Fruit fly (Drosophila melanogaster) whole organism, embryonic: ENCODE measurements around the gene Mrgn1.
A peak's percentile ranks its signal among the peaks of the same experiment; 100 is the strongest.

Source experiments
- Ada2b ChIP-seq: fragments of 200-800 bp; sonication (Bioruptor generic); IDR thresholded peaks from 2 replicates; pipeline ENCODE4 v1.3.6; 2022; ENCODE audit warnings: missing biosample characterization, missing genetic modification characterization
- Antp ChIP-seq: fragments of 200-800 bp; sonication (Bioruptor generic); optimal IDR thresholded peaks from 3 replicates; lab custom pipeline; 2016; ENCODE audit warnings: missing biosample characterization, missing genetic modification characterization
- Bdp1 ChIP-seq: fragments of 200-800 bp; sonication (Bioruptor generic); optimal IDR thresholded peaks from 3 replicates; lab custom pipeline; 2016; ENCODE audit warnings: missing biosample characterization, missing genetic modification characterization
- CG10147 ChIP-seq: fragments of 200-800 bp; sonication (Bioruptor generic); optimal IDR thresholded peaks from 2 replicates; lab custom pipeline; 2019; ENCODE audit warnings: missing biosample characterization, mild to moderate bottlenecking, missing genetic modification characterization, moderate library complexity
- CG12299 ChIP-seq: fragments of 200-800 bp; sonication (Bioruptor generic); optimal IDR thresholded peaks from 2 replicates; lab custom pipeline; 2018; ENCODE audit warnings: missing biosample characterization, mild to moderate bottlenecking, missing genetic modification characterization
- CG12769 ChIP-seq: fragments of 200-800 bp; sonication (Bioruptor generic); optimal IDR thresholded peaks from 2 replicates; lab custom pipeline; 2019; ENCODE audit warnings: missing biosample characterization, mild to moderate bottlenecking, missing genetic modification characterization, moderate library complexity
- CG1647 ChIP-seq: fragments of 200-800 bp; sonication (Bioruptor generic); optimal IDR thresholded peaks from 3 replicates; lab custom pipeline; 2016; ENCODE audit warnings: missing biosample characterization, missing genetic modification characterization
- CG16863 ChIP-seq: fragments of 200-800 bp; sonication (Bioruptor generic); optimal IDR thresholded peaks from 3 replicates; lab custom pipeline; 2016; ENCODE audit warnings: missing biosample characterization, missing genetic modification characterization
- CG18011 ChIP-seq: fragments of 200-800 bp; sonication (Bioruptor generic); optimal IDR thresholded peaks from 2 replicates; lab custom pipeline; 2017; ENCODE audit warnings: missing biosample characterization, missing genetic modification characterization, mild to moderate bottlenecking, moderate library complexity, missing genotype
- CG2116 ChIP-seq: fragments of 200-800 bp; sonication (Bioruptor generic); optimal IDR thresholded peaks from 3 replicates; lab custom pipeline; 2018; ENCODE audit warnings: missing biosample characterization, mild to moderate bottlenecking, missing genetic modification characterization
- CG2678 ChIP-seq: fragments of 200-800 bp; sonication (Bioruptor generic); optimal IDR thresholded peaks from 3 replicates; lab custom pipeline; 2019; ENCODE audit warnings: missing biosample characterization, mild to moderate bottlenecking, missing genetic modification characterization, moderate library complexity
- CG2889 ChIP-seq: fragments of 200-800 bp; sonication (Bioruptor generic); IDR thresholded peaks from 3 replicates; pipeline ENCODE4 v1.3.6; 2022; ENCODE audit warnings: missing biosample characterization, missing genetic modification characterization
- CG3281 ChIP-seq: fragments of 200-800 bp; sonication (Bioruptor generic); optimal IDR thresholded peaks from 3 replicates; lab custom pipeline; 2017; ENCODE audit warnings: missing biosample characterization, mild to moderate bottlenecking, missing genetic modification characterization
- CG33557 ChIP-seq: fragments of 200-800 bp; sonication (Bioruptor generic); optimal IDR thresholded peaks from 2 replicates; lab custom pipeline; 2019; ENCODE audit warnings: missing biosample characterization, mild to moderate bottlenecking, missing genetic modification characterization, moderate library complexity
- CG3847 ChIP-seq: fragments of 200-800 bp; sonication (Bioruptor generic); IDR thresholded peaks from 2 replicates; pipeline ENCODE4 v1.3.6; 2022; ENCODE audit warnings: missing biosample characterization, missing genetic modification characterization
- CG4424 ChIP-seq: fragments of 200-800 bp; sonication (Bioruptor generic); optimal IDR thresholded peaks from 3 replicates; lab custom pipeline; 2016; ENCODE audit warnings: missing biosample characterization, missing genetic modification characterization
- CG4854 ChIP-seq: fragments of 200-800 bp; sonication (Bioruptor generic); optimal IDR thresholded peaks from 2 replicates; lab custom pipeline; 2016; ENCODE audit warnings: missing biosample characterization, missing genetic modification characterization, inconsistent platforms
- CG6854 ChIP-seq: fragments of 200-800 bp; sonication (Bioruptor generic); optimal IDR thresholded peaks from 3 replicates; lab custom pipeline; 2017; ENCODE audit warnings: missing biosample characterization, mild to moderate bottlenecking, missing genetic modification characterization
- CG9797 ChIP-seq: fragments of 200-800 bp; sonication (Bioruptor generic); optimal IDR thresholded peaks from 3 replicates; lab custom pipeline; 2018; ENCODE audit warnings: missing biosample characterization, mild to moderate bottlenecking, missing genetic modification characterization
- CG9932 ChIP-seq: fragments of 200-800 bp; sonication (Bioruptor generic); IDR thresholded peaks from 2 replicates; pipeline ENCODE4 v1.3.6; 2022; ENCODE audit warnings: missing biosample characterization, missing genetic modification characterization
- CHES-1-like ChIP-seq: fragments of 200-800 bp; sonication (Bioruptor generic); optimal IDR thresholded peaks from 2 replicates; lab custom pipeline; 2016; ENCODE audit warnings: missing biosample characterization, missing genetic modification characterization
- CoRest ChIP-seq: fragments of 200-800 bp; sonication (Bioruptor generic); optimal IDR thresholded peaks from 3 replicates; lab custom pipeline; 2018; ENCODE audit warnings: missing biosample characterization, mild to moderate bottlenecking, missing genetic modification characterization, moderate library complexity
- D19A ChIP-seq: fragments of 200-800 bp; optimal IDR thresholded peaks from 3 replicates; lab custom pipeline; 2019; ENCODE audit warnings: missing biosample characterization, mild to moderate bottlenecking, missing genetic modification characterization, moderate library complexity
- Deaf1 ChIP-seq: fragments of 200-800 bp; optimal IDR thresholded peaks from 3 replicates; lab custom pipeline; 2019; ENCODE audit warnings: missing biosample characterization, mild to moderate bottlenecking, missing genetic modification characterization, moderate library complexity
- Drgx ChIP-seq: fragments of 200-800 bp; sonication (Bioruptor generic); IDR thresholded peaks from 2 replicates; pipeline ENCODE4 v1.3.6; 2022; ENCODE audit warnings: missing biosample characterization, missing genetic modification characterization
- HLH54F ChIP-seq: fragments of 200-800 bp; sonication (Bioruptor generic); optimal IDR thresholded peaks from 3 replicates; lab custom pipeline; 2016; ENCODE audit warnings: missing biosample characterization, missing genetic modification characterization
- Lpt ChIP-seq: fragments of >200 bp; optimal IDR thresholded peaks from 2 replicates; lab custom pipeline; 2018; ENCODE audit warnings: missing biosample characterization, missing genetic modification characterization
- Meics ChIP-seq: fragments of 200-800 bp; sonication (Bioruptor generic); optimal IDR thresholded peaks from 2 replicates; lab custom pipeline; 2017; ENCODE audit warnings: missing biosample characterization, mild to moderate bottlenecking, missing genetic modification characterization
- PHDP ChIP-seq: fragments of 200-800 bp; sonication (Bioruptor generic); optimal IDR thresholded peaks from 3 replicates; lab custom pipeline; 2018; ENCODE audit warnings: missing biosample characterization, mild to moderate bottlenecking, missing genetic modification characterization, moderate library complexity
- Sox100B ChIP-seq: fragments of 200-800 bp; sonication (Bioruptor generic); optimal IDR thresholded peaks from 3 replicates; lab custom pipeline; 2018; ENCODE audit warnings: missing biosample characterization, mild to moderate bottlenecking, missing genetic modification characterization
- Spps ChIP-seq: fragments of 200-800 bp; sonication (Bioruptor generic); optimal IDR thresholded peaks from 2 replicates; lab custom pipeline; 2018; ENCODE audit warnings: missing biosample characterization, mild to moderate bottlenecking, missing genetic modification characterization
- Sry-δ ChIP-seq: fragments of 200-800 bp; sonication (Bioruptor generic); optimal IDR thresholded peaks from 2 replicates; lab custom pipeline; 2016; ENCODE audit warnings: missing biosample characterization, missing genetic modification characterization
- Tbp ChIP-seq: fragments of >200 bp; optimal IDR thresholded peaks from 2 replicates; lab custom pipeline; 2018; ENCODE audit warnings: missing biosample characterization, missing genetic modification characterization
- amos ChIP-seq: fragments of 200-800 bp; sonication (Bioruptor generic); IDR thresholded peaks from 2 replicates; pipeline ENCODE4 v1.3.6; 2022; ENCODE audit warnings: missing biosample characterization, missing genetic modification characterization; ENCODE audit not compliant: partially characterized antibody
- ash1 ChIP-seq: fragments of 200-800 bp; sonication (Bioruptor generic); optimal IDR thresholded peaks from 2 replicates; lab custom pipeline; 2018; ENCODE audit warnings: missing biosample characterization, mild to moderate bottlenecking, missing genetic modification characterization
- br ChIP-seq: fragments of >200 bp; optimal IDR thresholded peaks from 2 replicates; lab custom pipeline; 2017
- cad ChIP-seq: fragments of >200 bp; optimal IDR thresholded peaks from 2 replicates; lab custom pipeline; 2017; ENCODE audit warnings: missing biosample characterization, missing genetic modification characterization
- eve ChIP-seq, 2 experiments: fragments of >200 bp; optimal IDR thresholded peaks; 2 replicates each; lab custom pipeline; 2017; ENCODE audit warnings: missing biosample characterization in 2 of 2, missing genetic modification characterization in 2 of 2
- fru ChIP-seq: fragments of >200 bp; optimal IDR thresholded peaks from 2 replicates; lab custom pipeline; 2017
- gcm ChIP-seq: fragments of 200-800 bp; sonication (Bioruptor generic); optimal IDR thresholded peaks from 2 replicates; lab custom pipeline; 2019; ENCODE audit warnings: missing biosample characterization, mild to moderate bottlenecking, missing genetic modification characterization, moderate library complexity
- lilli ChIP-seq: fragments of 200-800 bp; sonication (Bioruptor generic); optimal IDR thresholded peaks from 3 replicates; lab custom pipeline; 2016; ENCODE audit warnings: missing biosample characterization, missing genetic modification characterization
- otp ChIP-seq: fragments of 200-800 bp; sonication (Bioruptor generic); IDR thresholded peaks from 3 replicates; pipeline ENCODE4, ENCODE4 v1.3.6; 2022; ENCODE audit warnings: missing biosample characterization, missing genetic modification characterization
- sc ChIP-seq, 3 experiments: fragments of >200 bp in 2 of 3; fragments of 200-800 bp in 1 of 3; sonication (Bioruptor generic) in 1 of 3; optimal IDR thresholded peaks; 2 replicates in 2 of 3; 3 replicates in 1 of 3; lab custom pipeline; 2017; ENCODE audit warnings: mild to moderate bottlenecking in 1 of 3, missing biosample characterization in 1 of 3, missing genetic modification characterization in 1 of 3, missing genetic modification reagents in 1 of 3
- sd ChIP-seq: fragments of 200-800 bp; sonication (Bioruptor generic); optimal IDR thresholded peaks from 3 replicates; lab custom pipeline; 2018; ENCODE audit warnings: missing biosample characterization, mild to moderate bottlenecking, missing genetic modification characterization, moderate library complexity
- sqz ChIP-seq: fragments of 200-800 bp; sonication (Bioruptor generic); optimal IDR thresholded peaks from 3 replicates; lab custom pipeline; 2018; ENCODE audit warnings: missing biosample characterization, mild to moderate bottlenecking, missing genetic modification characterization
- sug ChIP-seq: fragments of 200-800 bp; optimal IDR thresholded peaks from 2 replicates; lab custom pipeline; 2019; ENCODE audit warnings: missing biosample characterization, mild to moderate bottlenecking, missing genetic modification characterization, moderate library complexity
- tgo ChIP-seq: fragments of 200-800 bp; sonication (Bioruptor generic); IDR thresholded peaks from 3 replicates; pipeline ENCODE4 v1.3.6; 2022; ENCODE audit warnings: missing biosample characterization, missing genetic modification characterization
- vfl ChIP-seq: fragments of 200-800 bp; sonication (Bioruptor generic); optimal IDR thresholded peaks from 2 replicates; lab custom pipeline; 2016; ENCODE audit warnings: missing biosample characterization, missing genetic modification characterization
- vnd ChIP-seq: fragments of 200-800 bp; sonication (Bioruptor generic); IDR thresholded peaks from 3 replicates; pipeline ENCODE4 v1.3.6; 2022; ENCODE audit warnings: missing biosample characterization, missing genetic modification characterization; ENCODE audit not compliant: partially characterized antibody
- wor ChIP-seq: fragments of 200-800 bp; sonication (Bioruptor generic); IDR thresholded peaks from 2 replicates; pipeline ENCODE4 v1.3.6; 2022; ENCODE audit warnings: missing biosample characterization, missing genetic modification characterization
- zfh1 ChIP-seq: fragments of 200-800 bp; sonication (Bioruptor generic); IDR thresholded peaks from 3 replicates; pipeline ENCODE4 v1.3.6; 2022; ENCODE audit warnings: missing biosample characterization, missing genetic modification characterization

The Mrgn1 gene

dm6 chrX:13739411-13739888 lies 17.7 kb upstream of the Mrgn1 start, which contains the start of gene CG11151 (continued):
- TF ChIP-seq Spps (tag; lab: Kevin White, UChicago) (peak; percentile 93), Meics (GFP tag; lab: Kevin White, UChicago) (peak; percentile 97), CoRest (peak; percentile 97), CHES-1-like (peak; percentile 98), CG16863 (GFP tag; lab: Kevin White, UChicago) (peak; percentile 97), vnd (GFP tag; lab: Robert Waterston, UW) (peak; percentile 67), CG4854 (GFP tag; lab: Kevin White, UChicago) (peak; percentile 93), lilli (peak; percentile 98), eve (GFP tag; optimal IDR thresholded peaks at IDR 0.05; lab: Kevin White, UChicago) (peak in 1 of 2 experiments; percentile 35), CG12299 (peak; percentile 96), zfh1 (GFP tag; lab: Robert Waterston, UW) (peak; percentile 96), CG1647 (GFP tag; lab: Kevin White, UChicago) (peak; percentile 95), fru (lab: Kevin White, UChicago) (no peak), sc (optimal IDR thresholded peaks at IDR 0.05; lab: Kevin White, UChicago) (no peak), sc (GFP tag; optimal IDR thresholded peaks at IDR 0.05; lab: Kevin White, UChicago) (peak; percentile 93), CG6854 (GFP tag; lab: Kevin White, UChicago) (peak; percentile 96), HLH54F (GFP tag; lab: Kevin White, UChicago) (peak; percentile 97), CG3847 (GFP tag; lab: Robert Waterston, UW) (peak; percentile 92), gcm (peak; percentile 97), CG9932 (GFP tag; lab: Robert Waterston, UW) (peak; percentile 94), Lpt (no peak), amos (GFP tag; lab: Robert Waterston, UW) (peak; percentile 31; the same call in 1 of the 2 replicates), br (lab: Kevin White, UChicago) (no peak), Tbp (GFP tag; lab: Kevin White, UChicago) (no peak), CG18011 (peak; percentile 86), Sox100B (GFP tag; lab: Kevin White, UChicago) (peak; percentile 94), Deaf1 (tag; lab: Kevin White, UChicago) (peak; percentile 82), Sry-δ (GFP tag; lab: Kevin White, UChicago) (peak; percentile 70), CG4424 (peak; percentile 97), tgo (GFP tag; lab: Robert Waterston, UW) (peak; percentile 96), otp (GFP tag; lab: Robert Waterston, UW) (peak; percentile 94), CG33557 (GFP tag; lab: Kevin White, UChicago) (peak; percentile 95), Ada2b (GFP tag; lab: Robert Waterston, UW) (peak; percentile 95), sd (tag; lab: Kevin White, UChicago) (peak; percentile 83), CG12769 (tag; lab: Kevin White, UChicago) (peak; percentile 98), CG9797 (peak; percentile 6), sug (tag; lab: Kevin White, UChicago) (peak; percentile 93), CG10147 (GFP tag; lab: Kevin White, UChicago) (peak; percentile 93), vfl (peak; percentile 95), D19A (tag; lab: Kevin White, UChicago) (peak; percentile 94), Antp (GFP tag; lab: Kevin White, UChicago) (peak; percentile 98), CG2116 (GFP tag; lab: Kevin White, UChicago) (peak; percentile 81), ash1 (GFP tag; lab: Kevin White, UChicago) (peak; percentile 82), CG2678 (peak; percentile 98), CG3281 (GFP tag; lab: Kevin White, UChicago) (peak; percentile 97), PHDP (peak; percentile 98), CG2889 (GFP tag; lab: Robert Waterston, UW) (peak; percentile 95), Drgx (peak; percentile 96), sqz (GFP tag; lab: Kevin White, UChicago) (peak; percentile 93), cad (GFP tag; lab: Kevin White, UChicago) (no peak), wor (GFP tag; lab: Robert Waterston, UW) (peak; percentile 95), Bdp1 (GFP tag; lab: Kevin White, UChicago) (peak; percentile 92)
